Worm (Caenorhabditis elegans) whole organism, young adult: ENCODE measurements around the gene rpn-6.2.

Experiments used
- T07F8.4 ChIP-seq: sonication (generic microtip); optimal IDR thresholded peaks from 2 replicates; lab custom pipeline; 2016; ENCODE audit warnings: mild to moderate bottlenecking, missing genetic modification characterization, moderate library complexity, missing compliant biosample characterization
- ama-1 ChIP-seq, 3 experiments: fragments of 150-350 bp in 1 of 3; sonication (generic microtip) in 2 of 3; optimal IDR thresholded peaks; 2 replicates each; lab custom pipeline; 2014 to 2018; ENCODE audit warnings: missing biosample characterization in 2 of 3, missing genetic modification characterization in 2 of 3, missing genetic modification reagents in 2 of 3
- bed-2 ChIP-seq: fragments of 200-800 bp; sonication (Bioruptor generic); IDR thresholded peaks from 2 replicates; pipeline ENCODE4 v1.3.6; 2022; ENCODE audit warnings: missing genetic modification reagents, missing genetic modification characterization, missing compliant biosample characterization
- die-1 ChIP-seq: sonication (generic microtip); optimal IDR thresholded peaks from 2 replicates; lab custom pipeline; 2016; ENCODE audit warnings: missing genotype, mild to moderate bottlenecking, missing genetic modification characterization, missing compliant biosample characterization
- egl-44 ChIP-seq: fragments of 200-800 bp; sonication (Bioruptor generic); IDR thresholded peaks from 2 replicates; pipeline ENCODE4 v1.3.6; 2022; ENCODE audit warnings: missing genetic modification reagents, missing genetic modification characterization, missing compliant biosample characterization
- madf-3 ChIP-seq: fragments of 200-800 bp; sonication (Bioruptor generic); IDR thresholded peaks from 2 replicates; pipeline ENCODE4 v1.3.6; 2022; ENCODE audit warnings: missing genetic modification reagents, missing genetic modification characterization, missing compliant biosample characterization
- nfya-1 ChIP-seq: sonication (generic microtip); optimal IDR thresholded peaks from 2 replicates; lab custom pipeline; 2017; ENCODE audit warnings: antibody characterized with exemption, missing compliant biosample characterization, missing genetic modification characterization, borderline replicate concordance; ENCODE audit not compliant: insufficient read depth
- nhr-90 ChIP-seq: sonication (generic microtip); optimal IDR thresholded peaks from 2 replicates; lab custom pipeline; 2016; ENCODE audit warnings: missing genotype, mild to moderate bottlenecking, missing genetic modification characterization, missing compliant biosample characterization
- snpc-3.4 ChIP-seq: sonication (generic microtip); optimal IDR thresholded peaks from 2 replicates; lab custom pipeline; 2017; ENCODE audit warnings: missing genetic modification characterization, mild to moderate bottlenecking, missing compliant biosample characterization, antibody characterized with exemption, moderate library complexity, missing genotype, missing genetic modification reagents
- unc-62 ChIP-seq: fragments of 150-350 bp; optimal IDR thresholded peaks from 2 replicates; lab custom pipeline; 2014; ENCODE audit warnings: missing biosample characterization, missing genetic modification reagents, missing genetic modification characterization
- zim-3 ChIP-seq: sonication (generic microtip); optimal IDR thresholded peaks from 2 replicates; lab custom pipeline; 2017; ENCODE audit warnings: mild to moderate bottlenecking, missing genetic modification characterization, moderate library complexity, missing compliant biosample characterization
- ztf-6 ChIP-seq: fragments of 200-800 bp; sonication (Bioruptor generic); IDR thresholded peaks from 2 replicates; pipeline ENCODE4 v1.3.6; 2022; ENCODE audit warnings: missing genetic modification reagents, missing genetic modification characterization, missing compliant biosample characterization

DNA sequence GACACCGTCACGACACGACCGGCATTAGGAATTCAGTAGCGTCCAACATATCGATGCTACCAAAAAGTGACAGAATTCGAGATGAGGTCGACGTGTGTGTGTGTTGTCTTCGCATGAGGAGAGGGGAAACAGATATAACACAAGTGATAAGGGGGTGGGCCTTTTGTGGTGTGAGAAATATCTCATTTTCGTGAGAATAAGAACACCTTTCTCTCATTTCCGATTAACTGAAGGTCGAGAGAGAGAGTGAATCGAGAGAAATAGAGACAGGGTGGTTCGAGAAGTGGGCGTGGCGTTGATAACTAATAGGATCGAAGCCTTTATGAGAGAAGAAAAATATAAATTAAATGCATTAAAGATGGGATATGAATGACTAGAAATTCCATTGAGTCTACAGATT is 18.7 kb downstream of the rpn-6.2 start:
- TF ChIP-seq die-1 (tag; lab: Kevin White, UChicago) (no peak), nhr-90 (no peak), madf-3 (GFP tag; lab: Robert Waterston, UW) (no peak), ama-1 (optimal IDR thresholded peaks at IDR 0.05; lab: Kevin White, UChicago) (no peak), ama-1 (GFP tag; optimal IDR thresholded peaks at IDR 0.05; lab: Kevin White, UChicago) (no peak), ztf-6 (GFP tag; lab: Robert Waterston, UW) (no peak), unc-62 (GFP tag; lab: Kevin White, UChicago) (no peak), T07F8.4 (tag; lab: Kevin White, UChicago) (no peak), egl-44 (no peak), bed-2 (GFP tag; lab: Robert Waterston, UW) (no peak), zim-3 (tag; lab: Kevin White, UChicago) (peak; percentile 19), snpc-3.4 (tag; lab: Kevin White, UChicago) (no peak), nfya-1 (tag; lab: Kevin White, UChicago) (no peak)
